Fruit fly (Drosophila melanogaster) whole organism, pupa: Measurements from ENCODE around the gene Bfc.

Source experiments
- CG10348 ChIP-seq: fragments of 200-800 bp; sonication (Bioruptor generic); IDR thresholded peaks from 2 replicates; pipeline ENCODE4 v1.3.6; 2022; ENCODE audit warnings: missing biosample characterization, missing genetic modification characterization
- CG12605 ChIP-seq: fragments of 200-800 bp; sonication (Bioruptor generic); IDR thresholded peaks from 2 replicates; pipeline ENCODE4 v1.3.6; 2022; ENCODE audit warnings: missing biosample characterization, missing genetic modification characterization
- CG13204 ChIP-seq: fragments of 200-800 bp; sonication (Bioruptor generic); optimal IDR thresholded peaks from 2 replicates; lab custom pipeline; 2018; ENCODE audit warnings: missing biosample characterization, mild to moderate bottlenecking, missing genetic modification characterization, moderate library complexity
- CG14655 ChIP-seq: fragments of 200-800 bp; sonication (Bioruptor generic); optimal IDR thresholded peaks from 3 replicates; lab custom pipeline; 2017; ENCODE audit warnings: mild to moderate bottlenecking, missing biosample characterization, missing genetic modification reagents, missing genetic modification characterization
- CG15710 ChIP-seq: fragments of 200-800 bp; sonication (Bioruptor generic); optimal IDR thresholded peaks from 2 replicates; lab custom pipeline; 2018; ENCODE audit warnings: missing biosample characterization, mild to moderate bottlenecking, missing genetic modification characterization, moderate library complexity
- CG17806 ChIP-seq: fragments of 200-800 bp; sonication (Bioruptor generic); optimal IDR thresholded peaks from 2 replicates; lab custom pipeline; 2018; ENCODE audit warnings: missing biosample characterization, mild to moderate bottlenecking, missing genetic modification characterization, moderate library complexity
- CG32121 ChIP-seq: fragments of 200-800 bp; sonication (Bioruptor generic); IDR thresholded peaks from 2 replicates; pipeline ENCODE4 v1.3.6; 2022; ENCODE audit warnings: missing biosample characterization, missing genetic modification characterization
- CG34367 ChIP-seq: fragments of 200-800 bp; sonication (Bioruptor generic); optimal IDR thresholded peaks from 2 replicates; lab custom pipeline; 2018; ENCODE audit warnings: missing biosample characterization, mild to moderate bottlenecking, missing genetic modification characterization
- CG4496 ChIP-seq: fragments of 200-800 bp; sonication (Bioruptor generic); IDR thresholded peaks from 3 replicates; pipeline ENCODE4 v1.3.6; 2022; ENCODE audit warnings: missing biosample characterization, missing genetic modification characterization
- CG8159 ChIP-seq: fragments of 200-800 bp; sonication (Bioruptor generic); optimal IDR thresholded peaks from 3 replicates; lab custom pipeline; 2018; ENCODE audit warnings: missing biosample characterization, mild to moderate bottlenecking, missing genetic modification characterization, moderate library complexity
- CG8301 ChIP-seq: fragments of 200-800 bp; sonication (Bioruptor generic); optimal IDR thresholded peaks from 2 replicates; lab custom pipeline; 2018; ENCODE audit warnings: missing biosample characterization, mild to moderate bottlenecking, missing genetic modification characterization
- CG9948 ChIP-seq: fragments of 200-800 bp; sonication (Bioruptor generic); optimal IDR thresholded peaks from 2 replicates; lab custom pipeline; 2018; ENCODE audit warnings: missing biosample characterization, mild to moderate bottlenecking, missing genetic modification characterization, moderate library complexity
- D1 ChIP-seq: fragments of 200-800 bp; sonication (Bioruptor generic); optimal IDR thresholded peaks from 2 replicates; lab custom pipeline; 2018; ENCODE audit warnings: missing biosample characterization, mild to moderate bottlenecking, missing genetic modification characterization, moderate library complexity
- EcR ChIP-seq: fragments of 200-800 bp; sonication (Bioruptor generic); optimal IDR thresholded peaks from 3 replicates; lab custom pipeline; 2019; ENCODE audit warnings: missing biosample characterization, missing genetic modification characterization, mild to moderate bottlenecking, moderate library complexity, missing genetic modification reagents
- Ets98B ChIP-seq: fragments of 200-800 bp; sonication (Bioruptor generic); IDR thresholded peaks from 2 replicates; pipeline ENCODE4 v1.3.6; 2022; ENCODE audit warnings: missing biosample characterization, missing genetic modification characterization
- Pif1A ChIP-seq: fragments of 200-800 bp; sonication (Bioruptor generic); optimal IDR thresholded peaks from 3 replicates; lab custom pipeline; 2016; ENCODE audit warnings: missing biosample characterization, missing genetic modification characterization
- Pif1B ChIP-seq: fragments of 200-800 bp; sonication (Bioruptor generic); optimal IDR thresholded peaks from 3 replicates; lab custom pipeline; 2016; ENCODE audit warnings: missing biosample characterization, missing genetic modification characterization
- Snoo ChIP-seq: fragments of 200-800 bp; sonication (Bioruptor generic); optimal IDR thresholded peaks from 3 replicates; lab custom pipeline; 2017; ENCODE audit warnings: missing biosample characterization, mild to moderate bottlenecking, missing genetic modification characterization, inconsistent platforms
- fd96Ca ChIP-seq: fragments of 200-800 bp; sonication (Bioruptor generic); IDR thresholded peaks from 3 replicates; pipeline ENCODE4 v1.3.6; 2022; ENCODE audit warnings: missing biosample characterization, missing genetic modification characterization
- gl ChIP-seq: fragments of 200-800 bp; sonication (Bioruptor generic); optimal IDR thresholded peaks from 2 replicates; lab custom pipeline; 2018; ENCODE audit warnings: missing biosample characterization, mild to moderate bottlenecking, missing genetic modification characterization
- rn ChIP-seq: fragments of 200-800 bp; sonication (Bioruptor generic); IDR thresholded peaks from 2 replicates; pipeline ENCODE4 v1.3.6; 2022; ENCODE audit warnings: missing biosample characterization, missing genetic modification characterization

Gene Bfc

DNA sequence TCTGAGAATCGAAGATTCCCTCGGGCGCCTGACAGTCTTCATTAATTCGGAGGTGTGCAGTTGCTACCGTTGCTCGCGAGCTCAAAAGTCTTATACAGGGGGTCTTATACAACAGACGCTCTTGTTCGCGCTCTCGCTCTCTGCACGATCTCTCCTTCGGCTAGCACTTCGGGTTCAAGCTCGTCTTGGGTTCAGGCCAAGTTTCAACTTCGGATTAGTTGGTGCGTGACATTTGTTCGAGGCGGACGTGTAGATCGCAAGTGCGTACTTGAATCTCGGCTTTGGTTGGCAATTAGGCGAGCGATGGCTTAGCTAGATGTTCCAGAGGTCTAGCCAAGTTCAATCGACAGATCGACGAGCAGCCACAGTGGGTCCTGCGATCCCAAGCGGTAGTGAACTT lies 42.3 kb upstream of the Bfc start:
- peak; percentile 20; the same call in 1 of the 2 replicates for TF ChIP-seq CG12605 (GFP tag; lab: Robert Waterston, UW)
- TF ChIP-seq CG13204 (GFP tag; lab: Kevin White, UChicago) = no peak
- peak; percentile 49; the same call in 1 of the 2 replicates for TF ChIP-seq Ets98B (GFP tag; lab: Robert Waterston, UW)
- no peak for TF ChIP-seq CG15710
- TF ChIP-seq EcR (GFP tag; lab: Kevin White, UChicago) = peak; percentile 51

DNA sequence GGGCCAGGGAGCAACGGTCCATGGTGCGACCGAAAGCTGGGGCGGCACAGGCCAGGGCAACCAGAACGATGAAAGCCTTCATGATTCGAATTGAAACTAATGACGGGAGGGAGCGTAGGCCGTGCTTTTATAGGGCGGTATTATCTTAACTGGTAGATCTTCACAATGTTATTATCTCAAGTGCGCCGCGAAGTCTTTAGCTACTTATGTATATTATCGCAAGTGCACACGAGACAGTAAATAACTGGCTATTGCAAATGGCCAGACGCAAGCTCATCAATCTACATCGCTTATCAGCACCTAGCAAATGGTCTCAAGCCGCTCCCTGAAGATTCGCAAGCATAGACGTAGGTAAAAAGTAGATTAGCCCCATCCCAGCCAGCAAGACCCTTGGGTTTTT lies 39.4 kb upstream of the Bfc start, which contains the start of gene LysD:
Gene LysD, minus strand, starts transcription at position 101 of the 400 bp plus-strand sequence.
- TF ChIP-seq Pif1A (GFP tag; lab: Kevin White, UChicago) = no peak
- TF ChIP-seq gl (tag; lab: Kevin White, UChicago) = no peak
- TF ChIP-seq Pif1B (GFP tag; lab: Kevin White, UChicago) = no peak
- no peak for TF ChIP-seq CG15710
- TF ChIP-seq rn (GFP tag; lab: Robert Waterston, UW) = no peak
- TF ChIP-seq CG8159 = no peak
- no peak for TF ChIP-seq CG32121
- TF ChIP-seq CG8301 (tag; lab: Kevin White, UChicago) = no peak
- no peak for TF ChIP-seq Snoo (tag; lab: Kevin White, UChicago)
- no peak for TF ChIP-seq CG9948
- no peak for TF ChIP-seq CG17806 (tag; lab: Kevin White, UChicago)
- no peak for TF ChIP-seq CG10348 (GFP tag; lab: Robert Waterston, UW)
- no peak for TF ChIP-seq D1
- TF ChIP-seq fd96Ca (GFP tag; lab: Robert Waterston, UW) = no peak
- TF ChIP-seq CG12605 (GFP tag; lab: Robert Waterston, UW) = no peak
- no peak for TF ChIP-seq EcR (GFP tag; lab: Kevin White, UChicago)
- no peak for TF ChIP-seq CG34367 (tag; lab: Kevin White, UChicago)
- TF ChIP-seq Ets98B (GFP tag; lab: Robert Waterston, UW) = no peak
- TF ChIP-seq CG4496 (GFP tag; lab: Robert Waterston, UW) = no peak
- no peak for TF ChIP-seq CG13204 (GFP tag; lab: Kevin White, UChicago)

DNA sequence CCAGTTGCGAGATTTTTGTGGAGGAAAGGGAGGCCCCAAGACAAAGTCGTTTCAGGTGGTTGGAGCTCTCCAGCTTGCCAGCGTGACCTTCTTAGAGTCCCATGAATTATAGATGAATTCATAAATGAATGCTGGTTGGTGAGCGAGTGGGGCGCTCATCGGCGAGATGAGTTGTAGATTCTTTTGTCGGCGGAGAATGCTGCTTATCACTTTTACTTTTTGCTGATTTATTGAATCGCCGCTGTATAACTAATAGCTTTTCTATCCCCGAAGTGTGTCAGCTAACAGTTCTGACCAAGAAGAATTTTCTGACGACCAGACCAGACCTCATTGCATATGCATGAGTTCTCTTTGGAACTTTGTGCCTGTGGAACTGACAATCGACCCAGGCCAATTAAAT lies 38.4 kb upstream of the Bfc start:
- no peak for TF ChIP-seq Pif1B (GFP tag; lab: Kevin White, UChicago)
- no peak for TF ChIP-seq CG4496 (GFP tag; lab: Robert Waterston, UW)
- no peak for TF ChIP-seq CG13204 (GFP tag; lab: Kevin White, UChicago)
- no peak for TF ChIP-seq Snoo (tag; lab: Kevin White, UChicago)

DNA sequence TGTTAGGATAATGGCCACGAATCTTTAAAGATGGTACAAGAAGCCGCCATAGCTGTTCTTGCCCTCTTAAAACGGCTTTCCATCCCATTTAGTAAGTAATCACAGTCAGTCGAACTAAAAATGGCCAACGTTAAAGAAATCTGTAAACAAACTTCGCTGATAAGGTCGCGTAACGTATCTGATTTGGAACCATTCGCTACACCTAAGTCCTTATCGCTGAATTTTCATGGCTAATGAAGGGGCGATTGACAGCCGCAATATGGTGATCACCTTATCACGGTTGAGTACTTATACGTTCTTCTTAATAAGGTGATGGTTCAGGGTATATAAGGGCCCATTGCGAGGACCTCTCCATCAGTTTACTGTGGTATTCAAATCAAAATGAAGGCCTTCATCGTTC lies 37.9 kb upstream of the Bfc start, which contains the start of gene LysE:
Gene LysE, plus strand, starts transcription at position 257 of the 400 bp plus-strand sequence.
- TF ChIP-seq CG8159 (no peak), CG10348 (GFP tag; lab: Robert Waterston, UW) (no peak), CG8301 (tag; lab: Kevin White, UChicago) (no peak), CG14655 (no peak), CG17806 (tag; lab: Kevin White, UChicago) (no peak), Snoo (tag; lab: Kevin White, UChicago) (no peak), CG13204 (GFP tag; lab: Kevin White, UChicago) (no peak), Pif1B (GFP tag; lab: Kevin White, UChicago) (no peak), Ets98B (GFP tag; lab: Robert Waterston, UW) (no peak)

DNA sequence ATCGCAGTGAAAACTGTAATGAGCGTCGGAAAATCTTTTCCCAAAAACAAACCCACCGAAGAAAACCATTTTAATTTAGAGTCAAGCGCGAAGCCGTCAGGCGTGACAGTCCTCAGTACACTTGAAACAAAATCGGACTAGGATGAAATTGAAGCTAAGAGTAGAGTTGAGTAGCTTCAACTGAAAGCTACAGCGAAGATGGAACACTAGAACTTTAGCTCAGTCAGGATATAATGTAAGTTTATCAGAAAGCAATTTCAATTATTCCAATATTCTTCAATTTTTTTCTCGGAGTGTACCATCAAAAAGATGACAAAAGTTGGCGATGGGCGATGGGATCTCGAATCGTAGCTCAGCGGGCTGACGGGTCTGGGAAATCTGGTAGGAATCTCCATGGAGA lies 34.0 kb upstream of the Bfc start:
- TF ChIP-seq fd96Ca (GFP tag; lab: Robert Waterston, UW) (peak; percentile 50; the same call in 2 of the 3 replicates), CG32121 (no peak), CG13204 (GFP tag; lab: Kevin White, UChicago) (no peak), CG14655 (peak; percentile 36), CG9948 (no peak), CG17806 (tag; lab: Kevin White, UChicago) (no peak), CG4496 (GFP tag; lab: Robert Waterston, UW) (peak; percentile 51; the same call in 1 of the 3 replicates), Ets98B (GFP tag; lab: Robert Waterston, UW) (peak; percentile 41), Snoo (tag; lab: Kevin White, UChicago) (no peak), rn (GFP tag; lab: Robert Waterston, UW) (0 out of 2 replicates have a peak, but pooled peaks have one; percentile 26), Pif1B (GFP tag; lab: Kevin White, UChicago) (no peak), CG15710 (no peak), CG10348 (GFP tag; lab: Robert Waterston, UW) (no peak), CG8301 (tag; lab: Kevin White, UChicago) (peak; percentile 45)

DNA sequence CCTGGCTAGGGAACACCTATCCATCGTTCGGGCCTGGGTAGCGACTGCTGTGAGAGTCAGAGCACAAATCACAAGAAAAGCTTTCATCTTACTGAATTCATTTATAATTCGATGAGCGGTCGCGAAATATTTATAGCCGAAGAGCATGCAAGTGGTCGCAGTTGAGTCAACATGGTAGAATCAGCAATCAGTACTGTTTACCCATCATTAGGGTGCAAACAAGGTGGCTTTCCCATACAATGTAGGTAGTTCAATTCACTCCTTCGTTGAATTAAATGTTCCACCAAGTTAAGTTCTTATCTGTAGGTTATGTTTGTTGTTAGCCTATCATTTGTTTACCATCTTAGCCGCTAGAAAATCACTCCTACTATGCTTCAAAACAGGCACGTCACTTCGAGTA lies 31.9 kb upstream of the Bfc start, which contains the start of gene LysP:
Gene LysP, minus strand, starts transcription at position 101 of the 400 bp plus-strand sequence.
- TF ChIP-seq Pif1B (GFP tag; lab: Kevin White, UChicago) (no peak), CG13204 (GFP tag; lab: Kevin White, UChicago) (no peak), CG4496 (GFP tag; lab: Robert Waterston, UW) (0 out of 3 replicates have a peak, but pooled peaks have one; percentile 19)

DNA sequence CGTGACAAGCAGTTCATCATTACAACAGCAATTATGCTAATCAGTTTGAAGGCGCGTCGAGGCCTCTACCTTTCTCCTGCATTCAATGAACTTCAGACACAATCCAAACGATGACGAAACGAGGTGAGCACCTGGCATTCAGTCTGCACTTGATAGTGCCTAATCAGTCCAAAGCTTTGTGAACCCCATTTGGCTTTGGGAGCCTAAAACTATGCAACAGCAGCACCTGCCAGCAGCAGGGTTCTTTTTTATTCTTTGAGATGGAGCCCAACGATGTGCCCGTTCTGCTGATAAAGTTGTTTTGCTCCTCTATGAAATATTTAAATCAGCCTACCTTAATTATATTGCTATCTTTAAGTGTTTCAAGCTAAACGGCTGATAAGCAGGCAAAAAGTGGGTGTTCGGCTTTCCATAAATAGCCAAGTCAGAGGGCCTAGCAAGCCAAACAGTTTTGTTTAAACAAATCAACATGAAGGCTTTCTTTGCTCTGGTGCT lies 23.1 kb upstream of the Bfc start, which contains the start of gene LysS:
Gene LysS, plus strand, starts transcription at position 445 of the 495 bp plus-strand sequence.
- no peak for TF ChIP-seq Pif1A (GFP tag; lab: Kevin White, UChicago)
- TF ChIP-seq CG34367 (tag; lab: Kevin White, UChicago) = no peak
- TF ChIP-seq Pif1B (GFP tag; lab: Kevin White, UChicago) = no peak
- TF ChIP-seq CG9948 = no peak
- no peak for TF ChIP-seq Ets98B (GFP tag; lab: Robert Waterston, UW)
- TF ChIP-seq CG15710 = no peak
- no peak for TF ChIP-seq EcR (GFP tag; lab: Kevin White, UChicago)
- TF ChIP-seq CG8301 (tag; lab: Kevin White, UChicago) = no peak
- TF ChIP-seq Snoo (tag; lab: Kevin White, UChicago) = no peak
- TF ChIP-seq CG32121 = no peak
- no peak for TF ChIP-seq CG10348 (GFP tag; lab: Robert Waterston, UW)
- no peak for TF ChIP-seq CG8159
- TF ChIP-seq gl (tag; lab: Kevin White, UChicago) = no peak
- no peak for TF ChIP-seq fd96Ca (GFP tag; lab: Robert Waterston, UW)
- TF ChIP-seq CG12605 (GFP tag; lab: Robert Waterston, UW) = no peak; the same call in 1 of the 2 replicates
- no peak for TF ChIP-seq CG17806 (tag; lab: Kevin White, UChicago)
- no peak for TF ChIP-seq rn (GFP tag; lab: Robert Waterston, UW)
